Fruit fly (Drosophila melanogaster) whole organism: ENCODE data around the gene anox.

Experiments
- CG8478 ChIP-seq: fragments of >200 bp; optimal IDR thresholded peaks from 2 replicates; lab custom pipeline; 2018; ENCODE audit warnings: inconsistent platforms
- Dll ChIP-seq: fragments of >200 bp; optimal IDR thresholded peaks from 2 replicates; lab custom pipeline; 2017
- EcR ChIP-seq, 2 experiments: fragments of >200 bp; optimal IDR thresholded peaks; 2 replicates each; lab custom pipeline; 2017; ENCODE audit warnings: missing biosample characterization in 2 of 2, missing genetic modification characterization in 2 of 2, missing genetic modification reagents in 2 of 2
- pan ChIP-seq: fragments of >200 bp; optimal IDR thresholded peaks from 2 replicates; lab custom pipeline; 2017
- psq ChIP-seq: fragments of >200 bp; optimal IDR thresholded peaks from 2 replicates; lab custom pipeline; 2017
- usp ChIP-seq: fragments of >200 bp; optimal IDR thresholded peaks from 2 replicates; lab custom pipeline; 2017; ENCODE audit warnings: missing biosample characterization, missing genetic modification characterization, mixed read lengths

Gene anox

dm6 chrX:21319202-21319772 is at the start of gene anox, which contains the start of gene SLIRP1:
anox (minus strand) TSS chrX:21319296.
SLIRP1 (minus strand) TSS chrX:21319296.
- TF ChIP-seq usp (GFP tag; lab: Kevin White, UChicago) (no peak), EcR (GFP tag; optimal IDR thresholded peaks at IDR 0.05; lab: Kevin White, UChicago) (no peak), CG8478 (no peak), psq (lab: Kevin White, UChicago) (no peak)

- TF ChIP-seq psq (lab: Kevin White, UChicago), result no peak
- no peak for TF ChIP-seq pan
- TF ChIP-seq EcR (GFP tag; optimal IDR thresholded peaks at IDR 0.05; lab: Kevin White, UChicago), result peak in 1 of 2 experiments; percentile 53
- no peak for TF ChIP-seq usp (GFP tag; lab: Kevin White, UChicago)
- no peak for TF ChIP-seq CG8478
- TF ChIP-seq Dll (lab: Kevin White, UChicago), result no peak
Observed at dm6 chrX:21368410-21368918, 49.4 kb upstream of the anox start.

- TF ChIP-seq usp (GFP tag; lab: Kevin White, UChicago) (no peak), psq (lab: Kevin White, UChicago) (no peak), CG8478 (peak; percentile 59), Dll (lab: Kevin White, UChicago) (no peak), EcR (GFP tag; optimal IDR thresholded peaks at IDR 0.05; lab: Kevin White, UChicago) (no peak)
Observed at dm6 chrX:21367363-21368072, 48.4 kb upstream of the anox start.

dm6 chrX:21366311-21366990 is 47.4 kb upstream of the anox start:
- TF ChIP-seq pan, result no peak
- TF ChIP-seq CG8478, result no peak
- no peak for TF ChIP-seq EcR (GFP tag; optimal IDR thresholded peaks at IDR 0.05; lab: Kevin White, UChicago)
- TF ChIP-seq psq (lab: Kevin White, UChicago), result no peak
- no peak for TF ChIP-seq usp (GFP tag; lab: Kevin White, UChicago)
- TF ChIP-seq Dll (lab: Kevin White, UChicago), result no peak

dm6 chrX:21365421-21365820 is 46.3 kb upstream of the anox start:
- no peak for TF ChIP-seq usp (GFP tag; lab: Kevin White, UChicago)

dm6 chrX:21362878-21363277 is 43.8 kb upstream of the anox start, which contains the start of the genes bbx and waw:
bbx (plus strand) TSS chrX:21363028.
waw (plus strand) TSS chrX:21363028.
- no peak for TF ChIP-seq CG8478

- TF ChIP-seq Dll (lab: Kevin White, UChicago), result no peak
- no peak for TF ChIP-seq CG8478
Observed at dm6 chrX:21357810-21358671, 38.9 kb upstream of the anox start, which contains the start of gene Septin1. Septin1 (plus strand) TSS chrX:21358286.

- TF ChIP-seq usp (GFP tag; lab: Kevin White, UChicago) (no peak), pan (no peak), psq (lab: Kevin White, UChicago) (no peak)
Observed at dm6 chrX:21353541-21353940, 34.4 kb upstream of the anox start.

dm6 chrX:21351210-21351824 is 32.2 kb upstream of the anox start:
- TF ChIP-seq EcR (GFP tag; optimal IDR thresholded peaks at IDR 0.05; lab: Kevin White, UChicago), result no peak
- TF ChIP-seq CG8478, result peak; percentile 52

- no peak for TF ChIP-seq EcR (GFP tag; optimal IDR thresholded peaks at IDR 0.05; lab: Kevin White, UChicago)
- TF ChIP-seq psq (lab: Kevin White, UChicago), result no peak
- no peak for TF ChIP-seq usp (GFP tag; lab: Kevin White, UChicago)
- no peak for TF ChIP-seq pan
- no peak for TF ChIP-seq Dll (lab: Kevin White, UChicago)
- TF ChIP-seq CG8478, result no peak
Observed at dm6 chrX:21349800-21350309, 30.8 kb upstream of the anox start, which contains the start of the genes peng and sol. peng (minus strand) TSS chrX:21349843. sol (plus strand) TSS chrX:21350280.

- TF ChIP-seq pan (no peak), usp (GFP tag; lab: Kevin White, UChicago) (no peak), CG8478 (no peak), EcR (GFP tag; optimal IDR thresholded peaks at IDR 0.05; lab: Kevin White, UChicago) (no peak), Dll (lab: Kevin White, UChicago) (no peak), psq (lab: Kevin White, UChicago) (no peak)
Observed at dm6 chrX:21345036-21345500, 26.0 kb upstream of the anox start, which contains the start of gene dod. dod (plus strand) TSS chrX:21345358.
